Fruit fly (Drosophila melanogaster) whole organism, embryonic: Measurements from ENCODE around the gene Kaz-m1.
A peak's percentile ranks its signal among the peaks of the same experiment; 100 is the strongest.

Experiments used
- Abd-B ChIP-seq: fragments of 200-800 bp; sonication (Bioruptor generic); optimal IDR thresholded peaks from 2 replicates; lab custom pipeline; 2018; ENCODE audit warnings: missing biosample characterization, mild to moderate bottlenecking, missing genetic modification characterization, moderate library complexity
- Adf1 ChIP-seq: fragments of 200-800 bp; sonication (Bioruptor generic); IDR thresholded peaks from 2 replicates; pipeline ENCODE4 v1.3.6; 2022; ENCODE audit warnings: missing biosample characterization, missing genetic modification characterization
- Aef1 ChIP-seq: fragments of 200-800 bp; sonication (Bioruptor generic); IDR thresholded peaks from 3 replicates; pipeline ENCODE4 v1.3.6; 2022; ENCODE audit warnings: missing biosample characterization, missing genetic modification characterization
- CG11723 ChIP-seq: fragments of 200-800 bp; sonication (Bioruptor generic); optimal IDR thresholded peaks from 2 replicates; lab custom pipeline; 2017; ENCODE audit warnings: missing biosample characterization, mild to moderate bottlenecking, missing genetic modification characterization
- CG13123 ChIP-seq: fragments of 200-800 bp; sonication (Bioruptor generic); optimal IDR thresholded peaks from 2 replicates; lab custom pipeline; 2016; ENCODE audit warnings: missing biosample characterization, missing genetic modification characterization
- CG14710 ChIP-seq: fragments of 200-800 bp; sonication (Bioruptor generic); optimal IDR thresholded peaks from 3 replicates; lab custom pipeline; 2019; ENCODE audit warnings: missing biosample characterization, mild to moderate bottlenecking, missing genetic modification characterization, moderate library complexity
- CG15696 ChIP-seq: fragments of 200-800 bp; sonication (Bioruptor generic); optimal IDR thresholded peaks from 2 replicates; lab custom pipeline; 2019; ENCODE audit warnings: missing biosample characterization, mild to moderate bottlenecking, missing genetic modification characterization, moderate library complexity
- CG1647 ChIP-seq: fragments of 200-800 bp; sonication (Bioruptor generic); optimal IDR thresholded peaks from 3 replicates; lab custom pipeline; 2016; ENCODE audit warnings: missing biosample characterization, missing genetic modification characterization
- CG18476 ChIP-seq: fragments of 200-800 bp; sonication (Bioruptor generic); optimal IDR thresholded peaks from 2 replicates; lab custom pipeline; 2016; ENCODE audit warnings: missing biosample characterization, mild to moderate bottlenecking, missing genetic modification characterization
- CG2199 ChIP-seq: fragments of 200-800 bp; sonication (Bioruptor generic); IDR thresholded peaks from 3 replicates; pipeline ENCODE4 v1.3.6; 2022; ENCODE audit warnings: missing biosample characterization, missing genetic modification characterization
- CG2712 ChIP-seq: fragments of 200-800 bp; optimal IDR thresholded peaks from 3 replicates; lab custom pipeline; 2019; ENCODE audit warnings: missing biosample characterization, mild to moderate bottlenecking, missing genetic modification characterization, moderate library complexity
- CG30431 ChIP-seq: fragments of 200-800 bp; sonication (Bioruptor generic); optimal IDR thresholded peaks from 2 replicates; lab custom pipeline; 2017; ENCODE audit warnings: missing biosample characterization, missing genetic modification characterization
- CG32772 ChIP-seq: fragments of 200-800 bp; sonication (Bioruptor generic); IDR thresholded peaks from 2 replicates; pipeline ENCODE4 v1.3.6; 2022; ENCODE audit warnings: missing biosample characterization, missing genetic modification characterization
- CG34224 ChIP-seq: fragments of 200-800 bp; sonication (Bioruptor generic); IDR thresholded peaks from 3 replicates; pipeline ENCODE4 v1.3.6; 2022; ENCODE audit warnings: missing biosample characterization, missing genetic modification characterization; ENCODE audit not compliant: partially characterized antibody
- CG4707 ChIP-seq: fragments of 200-800 bp; sonication (Bioruptor generic); optimal IDR thresholded peaks from 2 replicates; lab custom pipeline; 2018; ENCODE audit warnings: missing biosample characterization, mild to moderate bottlenecking, missing genetic modification characterization, moderate library complexity
- CG6683 ChIP-seq: fragments of 200-800 bp; sonication (Bioruptor generic); optimal IDR thresholded peaks from 2 replicates; lab custom pipeline; 2017; ENCODE audit warnings: missing biosample characterization, mild to moderate bottlenecking, missing genetic modification characterization, missing genetic modification reagents
- CG8478 ChIP-seq: fragments of >200 bp; optimal IDR thresholded peaks from 2 replicates; lab custom pipeline; 2018
- CG8924 ChIP-seq: fragments of 200-800 bp; optimal IDR thresholded peaks from 3 replicates; lab custom pipeline; 2019; ENCODE audit warnings: missing biosample characterization, mild to moderate bottlenecking, missing genetic modification characterization, moderate library complexity
- Dbx ChIP-seq: fragments of 200-800 bp; sonication (Bioruptor generic); IDR thresholded peaks from 3 replicates; pipeline ENCODE4 v1.3.6; 2022; ENCODE audit warnings: missing biosample characterization, missing genetic modification characterization
- Elba2 ChIP-seq: fragments of 200-800 bp; sonication (Bioruptor generic); optimal IDR thresholded peaks from 3 replicates; lab custom pipeline; 2016; ENCODE audit warnings: missing biosample characterization, missing genetic modification characterization
- HmgD ChIP-seq: fragments of 200-800 bp; sonication (Bioruptor generic); optimal IDR thresholded peaks from 3 replicates; lab custom pipeline; 2016; ENCODE audit warnings: missing biosample characterization, missing genetic modification characterization
- Hr3 ChIP-seq: fragments of 200-800 bp; sonication (Bioruptor generic); optimal IDR thresholded peaks from 3 replicates; lab custom pipeline; 2016; ENCODE audit warnings: missing biosample characterization, missing genetic modification characterization
- MBD-R2 ChIP-seq: fragments of 200-800 bp; sonication (Bioruptor generic); IDR thresholded peaks from 2 replicates; pipeline ENCODE4 v1.3.6; 2022; ENCODE audit warnings: missing biosample characterization, missing genetic modification characterization
- Mes4 ChIP-seq: fragments of 200-800 bp; sonication (Bioruptor generic); optimal IDR thresholded peaks from 2 replicates; lab custom pipeline; 2016; ENCODE audit warnings: missing biosample characterization, missing genetic modification characterization
- Optix ChIP-seq: fragments of 200-800 bp; sonication (Bioruptor generic); IDR thresholded peaks from 3 replicates; pipeline ENCODE4 v1.3.6; 2022; ENCODE audit warnings: missing biosample characterization, missing genetic modification characterization
- TFAM ChIP-seq: fragments of 200-800 bp; sonication (Bioruptor generic); optimal IDR thresholded peaks from 2 replicates; lab custom pipeline; 2017; ENCODE audit warnings: missing biosample characterization, missing genetic modification characterization, inconsistent platforms
- Usf ChIP-seq: fragments of 200-800 bp; sonication (Bioruptor generic); optimal IDR thresholded peaks from 2 replicates; lab custom pipeline; 2017; ENCODE audit warnings: missing genotype, missing biosample characterization, missing genetic modification characterization
- amos ChIP-seq: fragments of 200-800 bp; sonication (Bioruptor generic); IDR thresholded peaks from 2 replicates; pipeline ENCODE4 v1.3.6; 2022; ENCODE audit warnings: missing biosample characterization, missing genetic modification characterization; ENCODE audit not compliant: partially characterized antibody
- bbx ChIP-seq: fragments of 200-800 bp; sonication (Bioruptor generic); IDR thresholded peaks from 2 replicates; pipeline ENCODE4 v1.3.6; 2022; ENCODE audit warnings: missing biosample characterization, missing genetic modification characterization; ENCODE audit not compliant: partially characterized antibody
- bcd ChIP-seq: fragments of 200-800 bp; sonication (Bioruptor generic); optimal IDR thresholded peaks from 2 replicates; lab custom pipeline; 2017; ENCODE audit warnings: missing biosample characterization, mild to moderate bottlenecking, missing genetic modification characterization
- bsh ChIP-seq, 2 experiments: fragments of 200-800 bp; sonication (Bioruptor generic); optimal IDR thresholded peaks; 2 replicates each; lab custom pipeline; 2017 to 2018; ENCODE audit warnings: mild to moderate bottlenecking in 2 of 2, missing biosample characterization in 2 of 2, missing genetic modification characterization in 2 of 2, moderate library complexity in 1 of 2
- croc ChIP-seq: fragments of 200-800 bp; sonication (Bioruptor generic); conservative IDR thresholded peaks from 3 replicates; pipeline ENCODE4 v1.3.6; 2022; ENCODE audit warnings: missing biosample characterization, missing genetic modification characterization
- danr ChIP-seq: fragments of 200-800 bp; sonication (Bioruptor generic); IDR thresholded peaks from 2 replicates; pipeline ENCODE4 v1.3.6; 2022; ENCODE audit warnings: missing biosample characterization, missing genetic modification characterization
- fd3F ChIP-seq: fragments of 200-800 bp; sonication (Bioruptor generic); optimal IDR thresholded peaks from 2 replicates; lab custom pipeline; 2018; ENCODE audit warnings: missing biosample characterization, mild to moderate bottlenecking, missing genetic modification characterization, moderate library complexity
- gem ChIP-seq: fragments of 200-800 bp; sonication (Bioruptor generic); optimal IDR thresholded peaks from 2 replicates; lab custom pipeline; 2019; ENCODE audit warnings: missing biosample characterization, mild to moderate bottlenecking, missing genetic modification characterization, moderate library complexity
- gsb-n ChIP-seq: fragments of 200-800 bp; sonication (Bioruptor generic); optimal IDR thresholded peaks from 3 replicates; lab custom pipeline; 2018; ENCODE audit warnings: missing biosample characterization, mild to moderate bottlenecking, missing genetic modification characterization
- h ChIP-seq: fragments of >200 bp; optimal IDR thresholded peaks from 2 replicates; lab custom pipeline; 2017
- inv ChIP-seq: fragments of 200-800 bp; sonication (Bioruptor generic); IDR thresholded peaks from 2 replicates; pipeline ENCODE4 v1.3.6; 2022; ENCODE audit warnings: missing biosample characterization, missing genetic modification characterization; ENCODE audit not compliant: partially characterized antibody
- jing ChIP-seq: fragments of 200-800 bp; sonication (Bioruptor generic); optimal IDR thresholded peaks from 2 replicates; lab custom pipeline; 2018; ENCODE audit warnings: missing biosample characterization, mild to moderate bottlenecking, missing genetic modification characterization
- mirr ChIP-seq: fragments of 200-800 bp; sonication (Bioruptor generic); optimal IDR thresholded peaks from 3 replicates; lab custom pipeline; 2018; ENCODE audit warnings: missing biosample characterization, mild to moderate bottlenecking, missing genetic modification characterization
- oc ChIP-seq: fragments of 200-800 bp; sonication (Bioruptor generic); optimal IDR thresholded peaks from 2 replicates; lab custom pipeline; 2018; ENCODE audit warnings: missing biosample characterization, mild to moderate bottlenecking, missing genetic modification characterization, moderate library complexity
- row ChIP-seq: fragments of 200-800 bp; sonication (Bioruptor generic); IDR thresholded peaks from 3 replicates; pipeline ENCODE4 v1.3.6; 2022; ENCODE audit warnings: missing biosample characterization, missing genetic modification characterization
- salm ChIP-seq: fragments of 200-800 bp; sonication (Bioruptor generic); optimal IDR thresholded peaks from 2 replicates; lab custom pipeline; 2018; ENCODE audit warnings: missing biosample characterization, mild to moderate bottlenecking, missing genetic modification characterization
- tin ChIP-seq: fragments of 200-800 bp; sonication (Bioruptor generic); optimal IDR thresholded peaks from 3 replicates; lab custom pipeline; 2016; ENCODE audit warnings: missing biosample characterization, missing genetic modification characterization
- tx ChIP-seq: fragments of 200-800 bp; sonication (Bioruptor generic); optimal IDR thresholded peaks from 2 replicates; lab custom pipeline; 2016; ENCODE audit warnings: missing biosample characterization, missing genetic modification characterization
- unc-4 ChIP-seq: fragments of 200-800 bp; sonication (Bioruptor generic); IDR thresholded peaks from 2 replicates; pipeline ENCODE4 v1.3.6; 2022; ENCODE audit warnings: missing biosample characterization, missing genetic modification characterization; ENCODE audit not compliant: partially characterized antibody
- vfl ChIP-seq: fragments of 200-800 bp; sonication (Bioruptor generic); optimal IDR thresholded peaks from 2 replicates; lab custom pipeline; 2016; ENCODE audit warnings: missing biosample characterization, missing genetic modification characterization
- vnd ChIP-seq: fragments of 200-800 bp; sonication (Bioruptor generic); IDR thresholded peaks from 3 replicates; pipeline ENCODE4 v1.3.6; 2022; ENCODE audit warnings: missing biosample characterization, missing genetic modification characterization; ENCODE audit not compliant: partially characterized antibody
- yki ChIP-seq: fragments of >200 bp; optimal IDR thresholded peaks from 3 replicates; lab custom pipeline; 2018
- zfh1 ChIP-seq: fragments of 200-800 bp; sonication (Bioruptor generic); IDR thresholded peaks from 3 replicates; pipeline ENCODE4 v1.3.6; 2022; ENCODE audit warnings: missing biosample characterization, missing genetic modification characterization

Gene Kaz-m1

DNA sequence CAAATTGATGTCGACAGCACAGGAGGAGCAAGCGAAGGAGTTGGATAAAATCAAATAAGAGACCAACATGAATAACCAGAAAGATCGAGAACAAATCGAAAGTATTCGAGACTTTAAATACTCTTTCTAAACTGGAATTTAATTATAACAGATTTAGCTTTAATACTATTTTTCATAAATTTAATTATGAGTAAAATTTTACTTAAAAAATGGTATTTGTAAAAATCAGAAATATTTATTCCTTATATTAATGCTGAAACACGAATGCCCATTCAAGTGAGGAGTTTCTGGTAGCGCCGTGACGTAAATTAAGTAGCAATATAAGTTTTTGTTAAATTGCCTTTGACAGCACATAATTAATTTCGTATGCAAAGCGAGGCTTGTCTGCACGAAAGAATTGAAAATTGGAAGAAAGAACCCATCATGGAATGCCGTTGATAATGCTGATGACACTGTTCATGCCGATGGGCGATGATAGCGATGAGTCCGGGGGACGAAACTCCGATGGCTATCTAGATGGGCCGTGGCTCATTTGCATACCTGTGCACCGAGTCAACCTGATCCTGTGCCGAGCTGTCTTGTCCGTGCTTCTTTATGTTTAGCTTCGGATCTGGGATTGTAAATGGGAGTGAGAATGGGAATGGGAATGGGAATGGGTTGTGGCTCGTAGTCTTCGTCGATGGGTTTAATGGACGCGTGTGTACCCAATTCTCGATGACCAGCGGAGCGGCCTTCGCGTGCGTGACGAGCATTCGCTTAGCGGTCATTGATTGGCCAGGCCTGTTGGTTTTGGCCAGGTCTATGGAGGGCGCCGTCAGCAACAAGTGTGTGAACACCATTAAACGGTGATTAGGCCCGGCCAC lies 1.5 kb upstream of the Kaz-m1 start (continued):
- TF ChIP-seq HmgD (GFP tag; lab: Kevin White, UChicago) (no peak), tx (GFP tag; lab: Kevin White, UChicago) (no peak), CG15696 (tag; lab: Kevin White, UChicago) (peak; percentile 17), fd3F (no peak), CG4707 (GFP tag; lab: Kevin White, UChicago) (no peak), Optix (no peak), oc (peak; percentile 30), vnd (no peak), danr (GFP tag; lab: Robert Waterston, UW) (no peak), mirr (no peak), CG14710 (tag; lab: Kevin White, UChicago) (peak; percentile 67), Dbx (GFP tag; lab: Robert Waterston, UW) (no peak), CG18476 (GFP tag; lab: Kevin White, UChicago) (no peak), bbx (GFP tag; lab: Robert Waterston, UW) (no peak), gem (tag; lab: Kevin White, UChicago) (peak; percentile 78), CG1647 (GFP tag; lab: Kevin White, UChicago) (no peak), jing (no peak), CG2199 (GFP tag; lab: Robert Waterston, UW) (no peak), bsh (GFP tag; optimal IDR thresholded peaks at IDR 0.05; lab: Kevin White, UChicago) (peak in 1 of 2 experiments; percentile 87), CG13123 (GFP tag; lab: Kevin White, UChicago) (no peak), CG34224 (no peak), gsb-n (tag; lab: Kevin White, UChicago) (peak; percentile 85), TFAM (GFP tag; lab: Kevin White, UChicago) (no peak), Mes4 (GFP tag; lab: Kevin White, UChicago) (no peak), CG8924 (tag; lab: Kevin White, UChicago) (peak; percentile 57), Aef1 (GFP tag; lab: Robert Waterston, UW) (no peak), bcd (no peak), CG2712 (peak; percentile 86), MBD-R2 (GFP tag; lab: Robert Waterston, UW) (no peak), CG32772 (GFP tag; lab: Robert Waterston, UW) (no peak), CG8478 (lab: Kevin White, UChicago) (no peak), row (GFP tag; lab: Robert Waterston, UW) (peak; percentile 63), vfl (GFP tag; lab: Kevin White, UChicago) (no peak), unc-4 (GFP tag; lab: Robert Waterston, UW) (no peak), yki (lab: Kevin White, UChicago) (no peak), CG30431 (no peak), salm (tag; lab: Kevin White, UChicago) (no peak), CG6683 (GFP tag; lab: Kevin White, UChicago) (no peak), amos (GFP tag; lab: Robert Waterston, UW) (no peak), CG11723 (GFP tag; lab: Kevin White, UChicago) (no peak), h (no peak), inv (GFP tag; lab: Robert Waterston, UW) (no peak), Adf1 (GFP tag; lab: Robert Waterston, UW) (no peak), tin (no peak), croc (GFP tag; lab: Robert Waterston, UW) (no peak), Usf (GFP tag; lab: Kevin White, UChicago) (no peak), Abd-B (GFP tag; lab: Kevin White, UChicago) (peak; percentile 29), Hr3 (GFP tag; lab: Kevin White, UChicago) (peak; percentile 4), Elba2 (GFP tag; lab: Kevin White, UChicago) (no peak), zfh1 (no peak)
